Fruit fly (Drosophila melanogaster) whole organism, embryonic: ENCODE data around the gene MCU.

Experiments used
- C15 ChIP-seq: fragments of 200-800 bp; sonication (Bioruptor generic); IDR thresholded peaks from 3 replicates; pipeline ENCODE4 v1.3.6; 2022; ENCODE audit warnings: missing biosample characterization, missing genetic modification characterization
- CG13775 ChIP-seq: fragments of 200-800 bp; sonication (Bioruptor generic); optimal IDR thresholded peaks from 3 replicates; lab custom pipeline; 2017; ENCODE audit warnings: missing biosample characterization, mild to moderate bottlenecking, missing genetic modification characterization
- CG15269 ChIP-seq: fragments of 200-800 bp; sonication (Bioruptor generic); optimal IDR thresholded peaks from 2 replicates; lab custom pipeline; 2018; ENCODE audit warnings: missing biosample characterization, mild to moderate bottlenecking, missing genetic modification characterization, moderate library complexity
- CG17912 ChIP-seq: fragments of 200-800 bp; sonication (Bioruptor generic); optimal IDR thresholded peaks from 2 replicates; lab custom pipeline; 2018; ENCODE audit warnings: missing biosample characterization, mild to moderate bottlenecking, missing genetic modification characterization
- CG30431 ChIP-seq: fragments of 200-800 bp; sonication (Bioruptor generic); optimal IDR thresholded peaks from 2 replicates; lab custom pipeline; 2017; ENCODE audit warnings: missing biosample characterization, missing genetic modification characterization
- CG31388 ChIP-seq: fragments of 200-800 bp; sonication (Bioruptor generic); optimal IDR thresholded peaks from 2 replicates; lab custom pipeline; 2016; ENCODE audit warnings: missing biosample characterization, missing genetic modification characterization
- CG4424 ChIP-seq: fragments of 200-800 bp; sonication (Bioruptor generic); optimal IDR thresholded peaks from 3 replicates; lab custom pipeline; 2016; ENCODE audit warnings: missing biosample characterization, missing genetic modification characterization
- CG7786 ChIP-seq: fragments of 200-800 bp; sonication (Bioruptor generic); optimal IDR thresholded peaks from 2 replicates; lab custom pipeline; 2016; ENCODE audit warnings: missing biosample characterization, missing genetic modification characterization
- CG8089 ChIP-seq: fragments of 200-800 bp; sonication (Bioruptor generic); optimal IDR thresholded peaks from 3 replicates; lab custom pipeline; 2016; ENCODE audit warnings: missing biosample characterization, missing genetic modification characterization
- CG9797 ChIP-seq: fragments of 200-800 bp; sonication (Bioruptor generic); optimal IDR thresholded peaks from 3 replicates; lab custom pipeline; 2018; ENCODE audit warnings: missing biosample characterization, mild to moderate bottlenecking, missing genetic modification characterization
- CG9817 ChIP-seq: fragments of 200-800 bp; sonication (Bioruptor generic); optimal IDR thresholded peaks from 2 replicates; lab custom pipeline; 2018; ENCODE audit warnings: missing biosample characterization, mild to moderate bottlenecking, missing genetic modification characterization, moderate library complexity
- CkIIα-i1 ChIP-seq: fragments of 200-800 bp; sonication (Bioruptor generic); IDR thresholded peaks from 2 replicates; pipeline ENCODE4 v1.3.6; 2022; ENCODE audit warnings: missing biosample characterization, missing genetic modification characterization
- Deaf1 ChIP-seq: fragments of 200-800 bp; optimal IDR thresholded peaks from 3 replicates; lab custom pipeline; 2019; ENCODE audit warnings: missing biosample characterization, mild to moderate bottlenecking, missing genetic modification characterization, moderate library complexity
- Dip2 ChIP-seq: fragments of 200-800 bp; sonication (Bioruptor generic); IDR thresholded peaks from 2 replicates; pipeline ENCODE4 v1.3.6; 2022; ENCODE audit warnings: missing biosample characterization, missing genetic modification characterization
- Fer1 ChIP-seq: fragments of 200-800 bp; sonication (Bioruptor generic); optimal IDR thresholded peaks from 2 replicates; lab custom pipeline; 2017; ENCODE audit warnings: missing biosample characterization, mild to moderate bottlenecking, missing genetic modification characterization
- HLH4C ChIP-seq: fragments of 200-800 bp; sonication (Bioruptor generic); IDR thresholded peaks from 3 replicates; pipeline ENCODE4 v1.3.6; 2022; ENCODE audit warnings: missing biosample characterization, missing genetic modification characterization; ENCODE audit not compliant: partially characterized antibody
- Hmx ChIP-seq: fragments of 200-800 bp; sonication (Bioruptor generic); optimal IDR thresholded peaks from 2 replicates; lab custom pipeline; 2016; ENCODE audit warnings: missing biosample characterization, missing genetic modification characterization
- MBD-R2 ChIP-seq: fragments of 200-800 bp; sonication (Bioruptor generic); IDR thresholded peaks from 2 replicates; pipeline ENCODE4 v1.3.6; 2022; ENCODE audit warnings: missing biosample characterization, missing genetic modification characterization
- MESR4 ChIP-seq: fragments of 200-800 bp; sonication (Bioruptor generic); optimal IDR thresholded peaks from 2 replicates; lab custom pipeline; 2018; ENCODE audit warnings: missing biosample characterization, mild to moderate bottlenecking, missing genetic modification characterization, moderate library complexity
- Med ChIP-seq: fragments of 200-800 bp; sonication (Bioruptor generic); peaks from one replicate; lab custom pipeline; 2016; ENCODE audit warnings: missing biosample characterization, missing genetic modification characterization, mild to moderate bottlenecking, inconsistent platforms, moderate library complexity
- Pdp1 ChIP-seq, 2 experiments: fragments of 200-800 bp; sonication (Bioruptor generic); optimal IDR thresholded peaks; 3 replicates each; lab custom pipeline; 2016; ENCODE audit warnings: missing biosample characterization in 2 of 2, missing genetic modification characterization in 2 of 2, mild to moderate bottlenecking in 1 of 2, moderate library complexity in 1 of 2
- Ptx1 ChIP-seq: fragments of 200-800 bp; sonication (Bioruptor generic); IDR thresholded peaks from 2 replicates; pipeline ENCODE4 v1.3.6; 2022; ENCODE audit warnings: missing biosample characterization, missing genetic modification characterization
- Sox100B ChIP-seq: fragments of 200-800 bp; sonication (Bioruptor generic); optimal IDR thresholded peaks from 3 replicates; lab custom pipeline; 2018; ENCODE audit warnings: missing biosample characterization, mild to moderate bottlenecking, missing genetic modification characterization
- Sry-δ ChIP-seq: fragments of 200-800 bp; sonication (Bioruptor generic); optimal IDR thresholded peaks from 2 replicates; lab custom pipeline; 2016; ENCODE audit warnings: missing biosample characterization, missing genetic modification characterization
- abd-A ChIP-seq: fragments of 200-800 bp; sonication (Bioruptor generic); optimal IDR thresholded peaks from 3 replicates; lab custom pipeline; 2019; ENCODE audit warnings: missing biosample characterization, mild to moderate bottlenecking, missing genetic modification characterization, moderate library complexity
- ara ChIP-seq: fragments of 200-800 bp; sonication (Bioruptor generic); IDR thresholded peaks from 2 replicates; pipeline ENCODE4 v1.3.6; 2022; ENCODE audit warnings: missing biosample characterization, missing genetic modification characterization
- ash1 ChIP-seq: fragments of 200-800 bp; sonication (Bioruptor generic); optimal IDR thresholded peaks from 2 replicates; lab custom pipeline; 2018; ENCODE audit warnings: missing biosample characterization, mild to moderate bottlenecking, missing genetic modification characterization
- chn ChIP-seq: fragments of 200-800 bp; sonication (Bioruptor generic); optimal IDR thresholded peaks from 2 replicates; lab custom pipeline; 2016; ENCODE audit warnings: missing biosample characterization, missing genetic modification characterization
- disco-r ChIP-seq: fragments of 200-800 bp; sonication (Bioruptor generic); optimal IDR thresholded peaks from 2 replicates; lab custom pipeline; 2016; ENCODE audit warnings: missing biosample characterization, missing genetic modification characterization
- dpn ChIP-seq, 2 experiments: fragments of 200-800 bp; sonication (Bioruptor generic); optimal IDR thresholded peaks; 3 replicates each; lab custom pipeline; 2016; ENCODE audit warnings: missing biosample characterization in 2 of 2, missing genetic modification characterization in 2 of 2
- ftz-f1 ChIP-seq: fragments of 200-800 bp; sonication (Bioruptor generic); optimal IDR thresholded peaks from 2 replicates; lab custom pipeline; 2016; ENCODE audit warnings: missing biosample characterization, missing genetic modification characterization
- grau ChIP-seq: fragments of 200-800 bp; optimal IDR thresholded peaks from 3 replicates; lab custom pipeline; 2019; ENCODE audit warnings: missing biosample characterization, mild to moderate bottlenecking, missing genetic modification characterization, moderate library complexity
- gsb-n ChIP-seq: fragments of 200-800 bp; sonication (Bioruptor generic); optimal IDR thresholded peaks from 3 replicates; lab custom pipeline; 2018; ENCODE audit warnings: missing biosample characterization, mild to moderate bottlenecking, missing genetic modification characterization
- jigr1 ChIP-seq: fragments of 200-800 bp; sonication (Bioruptor generic); IDR thresholded peaks from 3 replicates; pipeline ENCODE4 v1.3.6; 2022; ENCODE audit warnings: missing biosample characterization, missing genetic modification characterization
- kay ChIP-seq: fragments of 200-800 bp; sonication (Bioruptor generic); optimal IDR thresholded peaks from 2 replicates; lab custom pipeline; 2016; ENCODE audit warnings: missing biosample characterization, missing genetic modification characterization
- mld ChIP-seq: fragments of 200-800 bp; sonication (Bioruptor generic); IDR thresholded peaks from 3 replicates; pipeline ENCODE4 v1.3.6; 2022; ENCODE audit warnings: missing biosample characterization, missing genetic modification characterization; ENCODE audit not compliant: partially characterized antibody
- pan ChIP-seq, 4 experiments: fragments of >200 bp in 3 of 4; fragments of 200-800 bp in 1 of 4; sonication (Bioruptor generic) in 1 of 4; optimal IDR thresholded peaks in 3 of 4; IDR thresholded peaks in 1 of 4; 2 replicates each; pipeline versions ENCODE4 v1.3.6 to Lab custom; 2017 to 2022; ENCODE audit warnings: missing biosample characterization in 2 of 4, missing genetic modification characterization in 2 of 4, mixed read lengths in 1 of 4
- prd ChIP-seq, 3 experiments: fragments of >200 bp in 2 of 3; fragments of 200-800 bp in 1 of 3; sonication (Bioruptor generic) in 1 of 3; optimal IDR thresholded peaks in 2 of 3; IDR thresholded peaks in 1 of 3; 2 replicates in 2 of 3; 3 replicates in 1 of 3; pipeline versions ENCODE4 v1.3.6 to Lab custom; 2017 to 2022; ENCODE audit warnings: missing biosample characterization in 1 of 3, missing genetic modification characterization in 1 of 3
- ranshi ChIP-seq: fragments of 200-800 bp; sonication (Bioruptor generic); IDR thresholded peaks from 2 replicates; pipeline ENCODE4 v1.3.6; 2022; ENCODE audit warnings: missing biosample characterization, missing genetic modification characterization
- sens ChIP-seq: fragments of 200-800 bp; sonication (Bioruptor generic); peaks from one replicate; lab custom pipeline; 2016; ENCODE audit warnings: missing biosample characterization, missing genetic modification characterization
- sim ChIP-seq: fragments of 200-800 bp; sonication (Bioruptor generic); IDR thresholded peaks from 2 replicates; pipeline ENCODE4 v1.3.6; 2022; ENCODE audit warnings: missing biosample characterization, missing genetic modification characterization
- sisA ChIP-seq: fragments of 200-800 bp; sonication (Bioruptor generic); IDR thresholded peaks from 2 replicates; pipeline ENCODE4 v1.3.6; 2022; ENCODE audit warnings: missing biosample characterization, missing genetic modification characterization
- zfh2 ChIP-seq: fragments of 200-800 bp; sonication (Bioruptor generic); optimal IDR thresholded peaks from 2 replicates; lab custom pipeline; 2016; ENCODE audit warnings: missing biosample characterization, missing genetic modification characterization

MCU gene

dm6 chr3L:6550178-6550977 lies at the start of gene MCU (continued):
- TF ChIP-seq pan (optimal IDR thresholded peaks at IDR 0.05; lab: Kevin White, UChicago) (no peak), pan (GFP tag; optimal IDR thresholded peaks at IDR 0.05 in 1 of 2, IDR thresholded peaks at IDR 0.05 in 1 of 2) (no peak), ash1 (GFP tag; lab: Kevin White, UChicago) (no peak), sim (GFP tag; lab: Robert Waterston, UW) (no peak), mld (GFP tag; lab: Robert Waterston, UW) (peak; percentile 96), Pdp1 (GFP tag; optimal IDR thresholded peaks at IDR 0.05; lab: Kevin White, UChicago) (no peak), CG7786 (GFP tag; lab: Kevin White, UChicago) (no peak)

- peak; percentile 94 for TF ChIP-seq abd-A (tag; lab: Kevin White, UChicago)
- TF ChIP-seq sens: peak; percentile 2
- no peak for TF ChIP-seq CG4424 (GFP tag; lab: Kevin White, UChicago)
- peak; percentile 37 for TF ChIP-seq Med (GFP tag; lab: Kevin White, UChicago)
Measured at dm6 chr3L:6508083-6508482, 42.5 kb upstream of the MCU start.

dm6 chr3L:6512284-6512683 lies 38.3 kb upstream of the MCU start:
- no peak for TF ChIP-seq CkIIα-i1 (GFP tag; lab: Robert Waterston, UW)
- TF ChIP-seq Sry-δ (GFP tag; lab: Kevin White, UChicago): no peak
- no peak for TF ChIP-seq Fer1
- no peak for TF ChIP-seq pan (optimal IDR thresholded peaks at IDR 0.05; lab: Kevin White, UChicago)
- TF ChIP-seq pan (GFP tag; optimal IDR thresholded peaks at IDR 0.05 in 1 of 2, IDR thresholded peaks at IDR 0.05 in 1 of 2): no peak
- no peak for TF ChIP-seq sisA (GFP tag; lab: Robert Waterston, UW)
- no peak for TF ChIP-seq MBD-R2 (GFP tag; lab: Robert Waterston, UW)
- TF ChIP-seq CG8089 (GFP tag; lab: Kevin White, UChicago): no peak

dm6 chr3L:6516901-6517300 lies 33.6 kb upstream of the MCU start:
- TF ChIP-seq CG17912 (GFP tag; lab: Kevin White, UChicago) (no peak), Deaf1 (tag; lab: Kevin White, UChicago) (no peak), Ptx1 (GFP tag; lab: Robert Waterston, UW) (peak; percentile 29; the same call in 1 of the 2 replicates), CG13775 (GFP tag; lab: Kevin White, UChicago) (no peak), C15 (GFP tag; lab: Robert Waterston, UW) (no peak), Sox100B (no peak), CG15269 (tag; lab: Kevin White, UChicago) (peak; percentile 19), ara (GFP tag; lab: Robert Waterston, UW) (0 out of 2 replicates have a peak, but pooled peaks have one; percentile 38), CG31388 (GFP tag; lab: Kevin White, UChicago) (no peak), Fer1 (peak; percentile 20), CG30431 (no peak), CG9817 (tag; lab: Kevin White, UChicago) (no peak), dpn (GFP tag; optimal IDR thresholded peaks at IDR 0.05; lab: Kevin White, UChicago) (no peak), CG9797 (no peak), ftz-f1 (GFP tag; lab: Kevin White, UChicago) (peak; percentile 25), gsb-n (no peak), MESR4 (GFP tag; lab: Kevin White, UChicago) (no peak), prd (optimal IDR thresholded peaks at IDR 0.05; lab: Kevin White, UChicago) (no peak), prd (GFP tag; IDR thresholded peaks at IDR 0.05; lab: Robert Waterston, UW) (0 out of 3 replicates have a peak, but pooled peaks have one; percentile 29), zfh2 (GFP tag; lab: Kevin White, UChicago) (no peak), HLH4C (GFP tag; lab: Robert Waterston, UW) (no peak), Med (GFP tag; lab: Kevin White, UChicago) (peak; percentile 41), grau (tag; lab: Kevin White, UChicago) (no peak), kay (no peak), disco-r (no peak), jigr1 (GFP tag; lab: Robert Waterston, UW) (no peak), ranshi (no peak), Dip2 (GFP tag; lab: Robert Waterston, UW) (no peak), chn (GFP tag; lab: Kevin White, UChicago) (no peak), Hmx (GFP tag; lab: Kevin White, UChicago) (no peak)
